Worm (Caenorhabditis elegans) whole organism, L4/young adult: ENCODE results near the gene C03F11.4.
A peak's percentile ranks its signal among the peaks of the same experiment; 100 is the strongest.

Experiments used
- W03F9.2 ChIP-seq: fragments of 150-350 bp; optimal IDR thresholded peaks from 2 replicates; lab custom pipeline; 2014; ENCODE audit warnings: missing biosample characterization, missing genetic modification characterization
- dao-5 ChIP-seq: sonication (generic microtip); optimal IDR thresholded peaks from 2 replicates; lab custom pipeline; 2016; ENCODE audit warnings: missing genotype, missing genetic modification characterization, moderate library complexity, missing compliant biosample characterization
- him-1 ChIP-seq: sonication (generic microtip); optimal IDR thresholded peaks from 2 replicates; lab custom pipeline; 2016; ENCODE audit warnings: missing genotype, missing genetic modification reagents, missing genetic modification characterization, missing compliant biosample characterization

Gene C03F11.4

ce11 chrX:5387629-5388028 lies 18.6 kb downstream of the C03F11.4 start:
- TF ChIP-seq dao-5 (tag; lab: Kevin White, UChicago) (no peak), W03F9.2 (tag; lab: Kevin White, UChicago) (no peak), him-1 (no peak)

ce11 chrX:5386558-5386957 lies 19.7 kb downstream of the C03F11.4 start, which contains the start of gene kcnl-3:
TSS of gene kcnl-3 (plus strand) at chrX:5386858.
- no peak for TF ChIP-seq him-1
- no peak for TF ChIP-seq W03F9.2 (tag; lab: Kevin White, UChicago)
- no peak for TF ChIP-seq dao-5 (tag; lab: Kevin White, UChicago)

ce11 chrX:5382778-5383177 lies 23.5 kb downstream of the C03F11.4 start:
- TF ChIP-seq W03F9.2 (tag; lab: Kevin White, UChicago): no peak
- no peak for TF ChIP-seq him-1
- no peak for TF ChIP-seq dao-5 (tag; lab: Kevin White, UChicago)

- no peak for TF ChIP-seq W03F9.2 (tag; lab: Kevin White, UChicago)
- no peak for TF ChIP-seq dao-5 (tag; lab: Kevin White, UChicago)
Measured at ce11 chrX:5377307-5377706, 28.9 kb downstream of the C03F11.4 start, which contains the start of gene sek-5. TSS of gene sek-5 (plus strand) at chrX:5377607.

ce11 chrX:5374742-5375141 lies 31.5 kb downstream of the C03F11.4 start, which contains the start of gene sek-4:
TSS of gene sek-4 (plus strand) at chrX:5375059.
- TF ChIP-seq him-1 (no peak), dao-5 (tag; lab: Kevin White, UChicago) (no peak), W03F9.2 (tag; lab: Kevin White, UChicago) (no peak)

ce11 chrX:5373597-5373996 lies 32.6 kb downstream of the C03F11.4 start:
- TF ChIP-seq him-1: no peak
- TF ChIP-seq dao-5 (tag; lab: Kevin White, UChicago): no peak
- no peak for TF ChIP-seq W03F9.2 (tag; lab: Kevin White, UChicago)

- TF ChIP-seq W03F9.2 (tag; lab: Kevin White, UChicago): no peak
- no peak for TF ChIP-seq him-1
- TF ChIP-seq dao-5 (tag; lab: Kevin White, UChicago): no peak
Measured at ce11 chrX:5372638-5373037, 33.6 kb downstream of the C03F11.4 start, which contains the start of gene F35C8.8. TSS of gene F35C8.8 (minus strand) at chrX:5372639.

ce11 chrX:5370605-5371004 lies 35.6 kb downstream of the C03F11.4 start:
- no peak for TF ChIP-seq W03F9.2 (tag; lab: Kevin White, UChicago)
- no peak for TF ChIP-seq dao-5 (tag; lab: Kevin White, UChicago)
- no peak for TF ChIP-seq him-1

- peak; percentile 40 for TF ChIP-seq him-1
- no peak for TF ChIP-seq dao-5 (tag; lab: Kevin White, UChicago)
- no peak for TF ChIP-seq W03F9.2 (tag; lab: Kevin White, UChicago)
Measured at ce11 chrX:5368220-5368619, 38.0 kb downstream of the C03F11.4 start, which contains the start of gene jkk-1. TSS of gene jkk-1 (plus strand) at chrX:5368468.

ce11 chrX:5366613-5367012 lies 39.6 kb downstream of the C03F11.4 start:
- no peak for TF ChIP-seq dao-5 (tag; lab: Kevin White, UChicago)
- no peak for TF ChIP-seq him-1

- TF ChIP-seq him-1: no peak
- no peak for TF ChIP-seq W03F9.2 (tag; lab: Kevin White, UChicago)
- TF ChIP-seq dao-5 (tag; lab: Kevin White, UChicago): no peak
Measured at ce11 chrX:5365437-5365836, 40.8 kb downstream of the C03F11.4 start, which contains the start of gene F35C8.5. TSS of gene F35C8.5 (plus strand) at chrX:5365813.

ce11 chrX:5364222-5364621 lies 42.0 kb downstream of the C03F11.4 start, which contains the start of gene chtl-1:
TSS of gene chtl-1 (minus strand) at chrX:5364322.
- TF ChIP-seq him-1 (no peak), W03F9.2 (tag; lab: Kevin White, UChicago) (no peak), dao-5 (tag; lab: Kevin White, UChicago) (no peak)

- TF ChIP-seq W03F9.2 (tag; lab: Kevin White, UChicago) (no peak), him-1 (no peak), dao-5 (tag; lab: Kevin White, UChicago) (no peak)
Measured at ce11 chrX:5360682-5361081, 45.6 kb downstream of the C03F11.4 start.

- TF ChIP-seq dao-5 (tag; lab: Kevin White, UChicago) (no peak), him-1 (no peak), W03F9.2 (tag; lab: Kevin White, UChicago) (no peak)
Measured at ce11 chrX:5355253-5355652, 51.0 kb downstream of the C03F11.4 start.
